Worm (Caenorhabditis elegans) whole organism, L2 larva: ENCODE data around the gene F02D10.3.

Experiments used
- R02D3.7 ChIP-seq: fragments of 150-350 bp; optimal IDR thresholded peaks from 2 replicates; lab custom pipeline; 2014; ENCODE audit warnings: missing biosample characterization, missing genetic modification characterization
- aly-2 ChIP-seq: fragments of 150-350 bp; optimal IDR thresholded peaks from 2 replicates; lab custom pipeline; 2014; ENCODE audit warnings: missing biosample characterization, missing genetic modification characterization
- blmp-1 ChIP-seq: sonication (generic microtip); optimal IDR thresholded peaks from 2 replicates; lab custom pipeline; 2017; ENCODE audit warnings: missing genetic modification characterization, mild to moderate bottlenecking, missing compliant biosample characterization, antibody characterized with exemption, moderate library complexity; ENCODE audit not compliant: insufficient read depth
- nhr-25 ChIP-seq: fragments of 150-350 bp; sonication (generic microtip); optimal IDR thresholded peaks from 3 replicates; lab custom pipeline; 2014; ENCODE audit warnings: missing biosample characterization, missing genetic modification characterization
- sem-4 ChIP-seq: fragments of 150-350 bp; optimal IDR thresholded peaks from 2 replicates; lab custom pipeline; 2014; ENCODE audit warnings: missing biosample characterization, missing genetic modification reagents, missing genetic modification characterization
- unc-39 ChIP-seq: fragments of 150-350 bp; optimal IDR thresholded peaks from 2 replicates; lab custom pipeline; 2014; ENCODE audit warnings: missing biosample characterization, missing genetic modification characterization
- unc-62 ChIP-seq: fragments of 150-350 bp; optimal IDR thresholded peaks from 2 replicates; lab custom pipeline; 2014; ENCODE audit warnings: missing biosample characterization, missing genetic modification reagents, missing genetic modification characterization
- ztf-1 ChIP-seq: fragments of 200-800 bp; sonication (Bioruptor generic); conservative IDR thresholded peaks from 2 replicates; pipeline ENCODE4 v1.3.6; 2022; ENCODE audit warnings: missing genetic modification characterization, missing compliant biosample characterization

DNA sequence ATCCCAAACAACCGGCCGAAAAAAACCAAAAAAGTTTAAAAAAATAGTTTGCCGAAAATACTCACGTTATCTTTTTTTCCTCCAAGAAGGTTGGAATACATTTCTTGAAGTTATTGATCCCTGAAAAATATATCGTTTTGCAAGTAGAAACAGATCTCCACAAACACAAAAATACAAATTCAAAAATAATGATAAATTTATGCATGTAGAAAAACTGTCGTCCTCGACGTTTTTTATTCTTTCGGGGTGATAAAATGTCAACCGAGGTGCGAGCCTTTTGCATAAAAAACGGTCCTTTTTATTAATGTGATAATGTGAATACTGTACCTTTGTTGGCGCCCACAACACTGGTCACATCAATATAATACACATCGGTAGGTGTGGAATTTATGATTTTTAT is 1.4 kb upstream of the F02D10.3 start, which contains the start of gene F02D10.2:
- TF ChIP-seq sem-4 (tag; lab: Kevin White, UChicago) (no peak), R02D3.7 (tag; lab: Kevin White, UChicago) (no peak), nhr-25 (tag; lab: Kevin White, UChicago) (no peak), aly-2 (tag; lab: Kevin White, UChicago) (no peak), unc-62 (GFP tag; lab: Kevin White, UChicago) (no peak), blmp-1 (tag; lab: Kevin White, UChicago) (no peak), unc-39 (tag; lab: Kevin White, UChicago) (no peak), ztf-1 (GFP tag; lab: Robert Waterston, UW) (no peak)
